Fruit fly (Drosophila melanogaster): ENCODE results near the gene Sdr.

The Sdr gene

DNA sequence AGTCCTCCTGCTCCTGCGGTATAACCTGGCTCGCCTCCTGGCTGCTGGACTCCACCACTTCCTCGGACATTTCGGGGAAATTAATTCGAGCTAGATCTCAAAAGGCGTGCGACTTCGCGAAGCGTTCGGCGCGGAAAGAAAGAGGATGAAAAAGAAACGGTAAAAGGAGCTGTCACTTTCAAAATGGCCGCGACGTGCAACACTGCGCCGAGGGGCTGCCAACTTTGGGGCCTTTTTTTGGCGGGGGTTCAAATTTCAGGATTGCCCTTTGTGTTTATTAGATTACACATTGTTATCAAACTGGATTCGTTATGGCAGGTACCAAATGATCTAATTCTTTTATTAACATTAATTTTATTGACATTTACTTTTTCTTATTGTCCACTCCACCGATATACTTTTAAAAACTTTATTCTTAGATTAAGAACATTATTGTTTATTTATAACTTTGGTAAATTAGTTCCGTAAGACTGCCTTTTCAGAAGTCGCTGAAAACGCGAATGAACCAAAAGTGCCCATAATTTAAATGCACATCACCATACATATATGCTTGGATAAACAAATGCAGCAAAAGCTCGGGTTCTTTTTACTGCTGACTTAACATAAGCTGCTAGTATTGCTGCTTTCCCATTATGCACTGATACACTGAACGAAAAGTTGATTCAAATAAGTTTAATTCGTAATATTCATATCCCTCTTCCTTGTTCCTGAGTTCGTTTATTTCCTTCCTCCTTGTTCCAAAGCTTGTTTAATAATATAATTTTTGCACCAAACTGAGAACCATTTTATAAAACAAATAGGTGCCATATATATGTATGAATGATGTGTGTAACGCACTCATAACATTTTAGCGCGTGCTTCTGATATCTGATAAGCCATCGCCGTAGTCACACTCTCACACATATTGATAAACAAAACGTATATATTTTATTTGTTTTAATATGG lies 16.7 kb upstream of the Sdr start, which contains the start of gene RpS5b (continued):
- TF ChIP-seq Ets21C (GFP tag; optimal IDR thresholded peaks at IDR 0.05): no peak

dm6 chr3R:14903837-14904431 lies 14.5 kb upstream of the Sdr start, which contains the start of gene VhaPPA1-1:
VhaPPA1-1 (minus strand) TSS chr3R:14904061.
- TF ChIP-seq topi (GFP tag; optimal IDR thresholded peaks at IDR 0.05): peak; percentile 19
- 0 out of 2 replicates have a peak, but pooled peaks have one; percentile 40 for TF ChIP-seq CG15336 (GFP tag; IDR thresholded peaks at IDR 0.05)
- TF ChIP-seq Sox14 (GFP tag; optimal IDR thresholded peaks at IDR 0.05): peak; percentile 59
- no peak for TF ChIP-seq Ets96B (tag; optimal IDR thresholded peaks at IDR 0.05)
- no peak for TF ChIP-seq CG6792 (GFP tag; optimal IDR thresholded peaks at IDR 0.05)
- peak; percentile 39 for TF ChIP-seq Eip78C (GFP tag)
- TF ChIP-seq fd85E (GFP tag; optimal IDR thresholded peaks at IDR 0.05): no peak
- peak; percentile 18 for TF ChIP-seq lz (GFP tag; optimal IDR thresholded peaks at IDR 0.05)
- TF ChIP-seq Eip75B (GFP tag; optimal IDR thresholded peaks at IDR 0.05): peak; percentile 12
- no peak for TF ChIP-seq CG8632 (GFP tag; optimal IDR thresholded peaks at IDR 0.05)
- peak; percentile 8 for TF ChIP-seq esn (GFP tag; optimal IDR thresholded peaks at IDR 0.05)
- TF ChIP-seq svp (GFP tag): peak; percentile 68
- no peak for TF ChIP-seq CG6808 (GFP tag; optimal IDR thresholded peaks at IDR 0.05)
- TF ChIP-seq Ets21C (GFP tag; optimal IDR thresholded peaks at IDR 0.05): no peak

DNA sequence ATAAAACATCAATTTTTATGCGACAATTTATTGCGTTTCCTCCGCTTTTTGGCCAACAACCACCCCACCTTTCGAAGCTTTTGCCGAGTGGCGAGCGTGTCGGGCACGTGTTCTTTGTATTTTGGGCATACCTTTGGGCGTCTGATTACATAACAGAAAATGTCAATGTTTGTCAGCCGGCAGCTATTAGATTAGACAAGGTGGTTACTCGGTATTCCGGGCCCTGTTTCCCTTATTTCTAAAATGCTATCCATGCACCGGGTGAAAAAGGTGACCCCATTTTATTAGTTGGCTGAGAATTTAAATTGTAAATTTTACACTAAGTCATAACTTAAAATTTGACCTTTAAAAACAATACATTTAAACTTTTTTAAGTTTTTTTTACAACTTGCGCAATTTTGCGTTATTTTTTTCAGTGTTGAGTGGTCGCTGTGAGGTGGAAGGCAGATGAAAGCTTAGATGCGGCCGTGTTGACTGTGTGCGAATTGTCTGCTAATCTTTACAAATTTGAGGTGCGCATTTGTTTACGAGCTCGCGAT lies 5.9 kb upstream of the Sdr start:
- no peak for TF ChIP-seq CG6276 (GFP tag; optimal IDR thresholded peaks at IDR 0.05)
- TF ChIP-seq lz (GFP tag; optimal IDR thresholded peaks at IDR 0.05): no peak
- no peak for TF ChIP-seq CG6792 (GFP tag; optimal IDR thresholded peaks at IDR 0.05)
- no peak for TF ChIP-seq Hr39 (GFP tag; optimal IDR thresholded peaks at IDR 0.05)
- TF ChIP-seq Blimp-1 (GFP tag; optimal IDR thresholded peaks at IDR 0.05): no peak
- no peak for TF ChIP-seq esn (GFP tag; optimal IDR thresholded peaks at IDR 0.05)
- no peak for TF ChIP-seq Eip78C (GFP tag)
- TF ChIP-seq dsx (GFP tag; optimal IDR thresholded peaks at IDR 0.05; ENCODE audit: poor library complexity, severe bottlenecking): no peak
- TF ChIP-seq cyc (GFP tag; optimal IDR thresholded peaks at IDR 0.05): no peak
- TF ChIP-seq Smox (GFP tag; optimal IDR thresholded peaks at IDR 0.05): no peak
- TF ChIP-seq CG4318 (GFP tag; optimal IDR thresholded peaks at IDR 0.05): no peak
- TF ChIP-seq Eip75B (GFP tag; optimal IDR thresholded peaks at IDR 0.05): no peak
- no peak for TF ChIP-seq CG9139 (GFP tag; optimal IDR thresholded peaks at IDR 0.05)
- TF ChIP-seq Eip93F (GFP tag; optimal IDR thresholded peaks at IDR 0.05): no peak
- no peak for TF ChIP-seq Gug (GFP tag; IDR thresholded peaks at IDR 0.05)
- TF ChIP-seq salr (GFP tag; optimal IDR thresholded peaks at IDR 0.05): no peak
- TF ChIP-seq CG1621 (tag; optimal IDR thresholded peaks at IDR 0.05): no peak
- TF ChIP-seq Met (GFP tag; optimal IDR thresholded peaks at IDR 0.05): no peak

DNA sequence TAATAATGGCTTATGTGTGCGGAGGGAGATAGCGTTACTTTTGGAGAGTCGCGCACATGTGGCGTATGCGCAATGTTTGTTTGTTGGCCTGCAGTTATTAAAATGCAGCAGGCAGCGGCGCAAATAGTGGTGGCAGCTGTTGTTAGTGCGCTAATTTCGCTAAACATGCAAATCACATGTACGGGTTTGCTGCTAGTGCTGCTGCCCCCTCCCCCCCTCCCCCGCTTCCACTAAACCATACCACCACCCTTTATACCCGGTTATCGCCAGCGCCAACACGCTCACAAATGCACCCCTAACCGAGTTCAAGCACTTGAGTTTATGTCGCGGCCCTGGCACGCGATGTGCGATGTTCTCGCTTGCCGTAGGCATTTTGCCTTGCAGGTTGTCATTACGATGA lies 46.9 kb downstream of the Sdr start:
- TF ChIP-seq Eip93F (GFP tag; optimal IDR thresholded peaks at IDR 0.05) (no peak), CG3919 (GFP tag; optimal IDR thresholded peaks at IDR 0.05) (no peak), CG15336 (GFP tag; IDR thresholded peaks at IDR 0.05) (no peak), Smox (GFP tag; optimal IDR thresholded peaks at IDR 0.05) (no peak), CG8632 (GFP tag; optimal IDR thresholded peaks at IDR 0.05) (no peak), spab (GFP tag; optimal IDR thresholded peaks at IDR 0.05) (no peak), Lpt (GFP tag; optimal IDR thresholded peaks at IDR 0.05) (no peak), lz (GFP tag; optimal IDR thresholded peaks at IDR 0.05) (no peak), topi (GFP tag; optimal IDR thresholded peaks at IDR 0.05) (no peak), cyc (GFP tag; optimal IDR thresholded peaks at IDR 0.05) (no peak), dac (GFP tag; optimal IDR thresholded peaks at IDR 0.05) (no peak), svp (GFP tag) (no peak), Hr39 (GFP tag; optimal IDR thresholded peaks at IDR 0.05) (no peak), CG32006 (GFP tag; optimal IDR thresholded peaks at IDR 0.05) (no peak), Met (GFP tag; optimal IDR thresholded peaks at IDR 0.05) (no peak), esn (GFP tag; optimal IDR thresholded peaks at IDR 0.05) (no peak), fd59A (GFP tag; optimal IDR thresholded peaks at IDR 0.05) (no peak)

Measured in whole organism, prepupa.